Fruit fly (Drosophila melanogaster) whole organism, embryonic: ENCODE results near the gene Gga.
A peak's percentile ranks its signal among the peaks of the same experiment; 100 is the strongest.

Experiments
- Atf3 ChIP-seq: fragments of 200-800 bp; sonication (Bioruptor generic); optimal IDR thresholded peaks from 3 replicates; lab custom pipeline; 2016; ENCODE audit warnings: missing biosample characterization, missing genetic modification characterization
- CG10147 ChIP-seq: fragments of 200-800 bp; sonication (Bioruptor generic); optimal IDR thresholded peaks from 2 replicates; lab custom pipeline; 2019; ENCODE audit warnings: missing biosample characterization, mild to moderate bottlenecking, missing genetic modification characterization, moderate library complexity
- CG10274 ChIP-seq: fragments of 200-800 bp; sonication (Bioruptor generic); optimal IDR thresholded peaks from 3 replicates; lab custom pipeline; 2017; ENCODE audit warnings: missing biosample characterization, mild to moderate bottlenecking, missing genetic modification characterization
- CG11398 ChIP-seq: fragments of 200-800 bp; sonication (Bioruptor generic); optimal IDR thresholded peaks from 2 replicates; lab custom pipeline; 2016; ENCODE audit warnings: missing biosample characterization, missing genetic modification characterization
- CG11504 ChIP-seq: fragments of 200-800 bp; sonication (Bioruptor generic); optimal IDR thresholded peaks from 3 replicates; lab custom pipeline; 2019; ENCODE audit warnings: missing biosample characterization, mild to moderate bottlenecking, missing genetic modification characterization, moderate library complexity
- CG12071 ChIP-seq: fragments of 200-800 bp; sonication (Bioruptor generic); optimal IDR thresholded peaks from 3 replicates; lab custom pipeline; 2018; ENCODE audit warnings: missing biosample characterization, mild to moderate bottlenecking, missing genetic modification characterization
- CG12659 ChIP-seq: fragments of 200-800 bp; sonication (Bioruptor generic); optimal IDR thresholded peaks from 3 replicates; lab custom pipeline; 2017; ENCODE audit warnings: mild to moderate bottlenecking, missing biosample characterization, missing genetic modification reagents, missing genetic modification characterization
- CG15073 ChIP-seq: fragments of 200-800 bp; sonication (Bioruptor generic); optimal IDR thresholded peaks from 2 replicates; lab custom pipeline; 2016; ENCODE audit warnings: missing biosample characterization, missing genetic modification characterization
- CG16813 ChIP-seq: fragments of 200-800 bp; sonication (Bioruptor generic); IDR thresholded peaks from 3 replicates; pipeline ENCODE4 v1.3.6; 2022; ENCODE audit warnings: missing biosample characterization, missing genetic modification characterization; ENCODE audit not compliant: partially characterized antibody
- CG16815 ChIP-seq: fragments of 200-800 bp; sonication (Bioruptor generic); optimal IDR thresholded peaks from 3 replicates; lab custom pipeline; 2017; ENCODE audit warnings: missing biosample characterization, mild to moderate bottlenecking, missing genetic modification characterization
- CG2120 ChIP-seq: fragments of 200-800 bp; sonication (Bioruptor generic); optimal IDR thresholded peaks from 3 replicates; lab custom pipeline; 2016; ENCODE audit warnings: missing biosample characterization, missing genetic modification characterization
- CG2129 ChIP-seq: fragments of 200-800 bp; sonication (Bioruptor generic); IDR thresholded peaks from 2 replicates; pipeline ENCODE4 v1.3.6; 2022; ENCODE audit warnings: missing biosample characterization, missing genetic modification characterization; ENCODE audit not compliant: partially characterized antibody
- CG2712 ChIP-seq: fragments of 200-800 bp; optimal IDR thresholded peaks from 3 replicates; lab custom pipeline; 2019; ENCODE audit warnings: missing biosample characterization, mild to moderate bottlenecking, missing genetic modification characterization, moderate library complexity
- CG2889 ChIP-seq: fragments of 200-800 bp; sonication (Bioruptor generic); IDR thresholded peaks from 3 replicates; pipeline ENCODE4 v1.3.6; 2022; ENCODE audit warnings: missing biosample characterization, missing genetic modification characterization
- CG4820 ChIP-seq: fragments of 200-800 bp; sonication (Bioruptor generic); optimal IDR thresholded peaks from 3 replicates; lab custom pipeline; 2016; ENCODE audit warnings: missing biosample characterization, missing genetic modification characterization
- CG6683 ChIP-seq: fragments of 200-800 bp; sonication (Bioruptor generic); optimal IDR thresholded peaks from 2 replicates; lab custom pipeline; 2017; ENCODE audit warnings: missing biosample characterization, mild to moderate bottlenecking, missing genetic modification characterization, missing genetic modification reagents
- CG6791 ChIP-seq: fragments of 200-800 bp; sonication (Bioruptor generic); IDR thresholded peaks from 3 replicates; pipeline ENCODE4 v1.3.6; 2022; ENCODE audit warnings: missing biosample characterization, missing genetic modification characterization; ENCODE audit not compliant: partially characterized antibody
- CG7271 ChIP-seq: fragments of 200-800 bp; sonication (Bioruptor generic); optimal IDR thresholded peaks from 2 replicates; lab custom pipeline; 2018; ENCODE audit warnings: missing biosample characterization, mild to moderate bottlenecking, missing genetic modification characterization, moderate library complexity
- CG7556 ChIP-seq: fragments of 200-800 bp; sonication (Bioruptor generic); optimal IDR thresholded peaks from 2 replicates; lab custom pipeline; 2017; ENCODE audit warnings: missing biosample characterization, mild to moderate bottlenecking, missing genetic modification characterization
- CG7786 ChIP-seq: fragments of 200-800 bp; sonication (Bioruptor generic); optimal IDR thresholded peaks from 2 replicates; lab custom pipeline; 2016; ENCODE audit warnings: missing biosample characterization, missing genetic modification characterization
- CG7987 ChIP-seq: fragments of 200-800 bp; sonication (Bioruptor generic); optimal IDR thresholded peaks from 2 replicates; lab custom pipeline; 2018; ENCODE audit warnings: missing biosample characterization, mild to moderate bottlenecking, missing genetic modification characterization, moderate library complexity
- CG8281 ChIP-seq: fragments of 200-800 bp; sonication (Bioruptor generic); optimal IDR thresholded peaks from 2 replicates; lab custom pipeline; 2018; ENCODE audit warnings: missing biosample characterization, mild to moderate bottlenecking, missing genetic modification characterization, moderate library complexity
- CG8765 ChIP-seq: fragments of 200-800 bp; sonication (Bioruptor generic); IDR thresholded peaks from 2 replicates; pipeline ENCODE4 v1.3.6; 2022; ENCODE audit warnings: missing biosample characterization, missing genetic modification characterization
- CTCF ChIP-seq: fragments of 200-800 bp; sonication (Bioruptor generic); optimal IDR thresholded peaks from 2 replicates; lab custom pipeline; 2017; ENCODE audit warnings: missing biosample characterization, mild to moderate bottlenecking, missing genetic modification characterization, moderate library complexity
- Dll ChIP-seq: fragments of 200-800 bp; sonication (Bioruptor generic); IDR thresholded peaks from 4 replicates; pipeline ENCODE4 v1.3.6; 2022; ENCODE audit warnings: missing biosample characterization, missing genetic modification characterization; ENCODE audit not compliant: partially characterized antibody
- HHEX ChIP-seq: fragments of 200-800 bp; sonication (Bioruptor generic); optimal IDR thresholded peaks from 3 replicates; lab custom pipeline; 2017; ENCODE audit warnings: missing biosample characterization, mild to moderate bottlenecking, missing genetic modification characterization, missing genetic modification reagents
- Lpt ChIP-seq: fragments of >200 bp; optimal IDR thresholded peaks from 2 replicates; lab custom pipeline; 2018; ENCODE audit warnings: missing biosample characterization, missing genetic modification characterization
- MTF-1 ChIP-seq: fragments of 200-800 bp; sonication (Bioruptor generic); optimal IDR thresholded peaks from 2 replicates; lab custom pipeline; 2018; ENCODE audit warnings: missing biosample characterization, mild to moderate bottlenecking, missing genetic modification characterization, borderline replicate concordance
- Rx ChIP-seq: fragments of 200-800 bp; sonication (Bioruptor generic); IDR thresholded peaks from 2 replicates; pipeline ENCODE4 v1.3.6; 2022; ENCODE audit warnings: missing biosample characterization, missing genetic modification characterization
- Sox100B ChIP-seq: fragments of 200-800 bp; sonication (Bioruptor generic); optimal IDR thresholded peaks from 3 replicates; lab custom pipeline; 2018; ENCODE audit warnings: missing biosample characterization, mild to moderate bottlenecking, missing genetic modification characterization
- Trl ChIP-seq, 3 experiments: fragments of >200 bp in 2 of 3; fragments of 200-800 bp in 1 of 3; sonication (Bioruptor generic) in 1 of 3; optimal IDR thresholded peaks; 2 replicates in 1 of 3; 3 replicates in 2 of 3; lab custom pipeline; 2016 to 2017; ENCODE audit warnings: missing biosample characterization in 1 of 3, missing genetic modification characterization in 1 of 3
- Xrp1 ChIP-seq: fragments of 200-800 bp; sonication (Bioruptor generic); IDR thresholded peaks from 2 replicates; pipeline ENCODE4 v1.3.6; 2022; ENCODE audit warnings: missing biosample characterization, missing genetic modification characterization
- br ChIP-seq: fragments of >200 bp; optimal IDR thresholded peaks from 2 replicates; lab custom pipeline; 2017
- cato ChIP-seq: fragments of 200-800 bp; sonication (Bioruptor generic); optimal IDR thresholded peaks from 2 replicates; lab custom pipeline; 2016; ENCODE audit warnings: missing biosample characterization, missing genetic modification characterization, borderline replicate concordance
- chif ChIP-seq, 2 experiments: fragments of 200-800 bp; sonication (Bioruptor generic); optimal IDR thresholded peaks; 3 replicates each; lab custom pipeline; 2016; ENCODE audit warnings: missing biosample characterization in 2 of 2, missing genetic modification characterization in 2 of 2
- ci ChIP-seq: fragments of 200-800 bp; sonication (Bioruptor generic); IDR thresholded peaks from 3 replicates; pipeline ENCODE4 v1.3.6; 2022; ENCODE audit warnings: missing biosample characterization, missing genetic modification characterization
- crol ChIP-seq: fragments of 200-800 bp; sonication (Bioruptor generic); IDR thresholded peaks from 2 replicates; pipeline ENCODE4 v1.3.6; 2022; ENCODE audit warnings: missing biosample characterization, missing genetic modification characterization
- da ChIP-seq: fragments of 200-800 bp; sonication (Bioruptor generic); optimal IDR thresholded peaks from 2 replicates; lab custom pipeline; 2016; ENCODE audit warnings: missing biosample characterization, missing genetic modification characterization
- danr ChIP-seq: fragments of 200-800 bp; sonication (Bioruptor generic); IDR thresholded peaks from 2 replicates; pipeline ENCODE4 v1.3.6; 2022; ENCODE audit warnings: missing biosample characterization, missing genetic modification characterization
- exex ChIP-seq: fragments of 200-800 bp; sonication (Bioruptor generic); optimal IDR thresholded peaks from 4 replicates; lab custom pipeline; 2018; ENCODE audit warnings: missing biosample characterization, mild to moderate bottlenecking, missing genetic modification characterization, moderate library complexity
- nerfin-2 ChIP-seq: fragments of 200-800 bp; sonication (Bioruptor generic); IDR thresholded peaks from 2 replicates; pipeline ENCODE4 v1.3.6; 2022; ENCODE audit warnings: missing biosample characterization, missing genetic modification characterization; ENCODE audit not compliant: partially characterized antibody
- nmo ChIP-seq: fragments of 200-800 bp; sonication (Bioruptor generic); optimal IDR thresholded peaks from 2 replicates; lab custom pipeline; 2018; ENCODE audit warnings: missing biosample characterization, mild to moderate bottlenecking, missing genetic modification characterization, moderate library complexity
- nom ChIP-seq: fragments of 200-800 bp; sonication (Bioruptor generic); optimal IDR thresholded peaks from 2 replicates; lab custom pipeline; 2017; ENCODE audit warnings: missing biosample characterization, missing genetic modification characterization, mild to moderate bottlenecking, moderate library complexity, missing genetic modification reagents
- pnt ChIP-seq: fragments of 200-800 bp; sonication (Bioruptor generic); optimal IDR thresholded peaks from 3 replicates; lab custom pipeline; 2016; ENCODE audit warnings: missing biosample characterization, missing genetic modification characterization
- prd ChIP-seq, 3 experiments: fragments of >200 bp in 2 of 3; fragments of 200-800 bp in 1 of 3; sonication (Bioruptor generic) in 1 of 3; optimal IDR thresholded peaks in 2 of 3; IDR thresholded peaks in 1 of 3; 2 replicates in 2 of 3; 3 replicates in 1 of 3; pipeline versions ENCODE4 v1.3.6 to Lab custom; 2017 to 2022; ENCODE audit warnings: missing biosample characterization in 1 of 3, missing genetic modification characterization in 1 of 3
- schlank ChIP-seq: fragments of 200-800 bp; sonication (Bioruptor generic); optimal IDR thresholded peaks from 2 replicates; lab custom pipeline; 2018; ENCODE audit warnings: missing biosample characterization, mild to moderate bottlenecking, missing genetic modification characterization
- toy ChIP-seq: fragments of 200-800 bp; sonication (Bioruptor generic); IDR thresholded peaks from 2 replicates; pipeline ENCODE4 v1.3.6; 2022; ENCODE audit warnings: missing biosample characterization, missing genetic modification characterization
- wdn ChIP-seq: fragments of 200-800 bp; sonication (Bioruptor generic); IDR thresholded peaks from 2 replicates; pipeline ENCODE4 v1.3.6; 2022; ENCODE audit warnings: missing biosample characterization, missing genetic modification characterization
- zfh2 ChIP-seq: fragments of 200-800 bp; sonication (Bioruptor generic); optimal IDR thresholded peaks from 2 replicates; lab custom pipeline; 2016; ENCODE audit warnings: missing biosample characterization, missing genetic modification characterization

Gga gene

dm6 chrX:9587881-9588280 lies 12.9 kb upstream of the Gga start (continued):
- TF ChIP-seq danr (GFP tag; lab: Robert Waterston, UW), result no peak
- TF ChIP-seq CG16815 (GFP tag; lab: Kevin White, UChicago), result no peak
- TF ChIP-seq nmo (GFP tag; lab: Kevin White, UChicago), result no peak
- TF ChIP-seq CG11398 (GFP tag; lab: Kevin White, UChicago), result no peak
- TF ChIP-seq CG10274 (GFP tag; lab: Kevin White, UChicago), result peak; percentile 90
- TF ChIP-seq nerfin-2 (GFP tag; lab: Robert Waterston, UW), result no peak

- TF ChIP-seq Lpt (GFP tag; lab: Kevin White, UChicago) (no peak), CG7786 (no peak), ci (GFP tag; lab: Robert Waterston, UW) (no peak), CG6791 (GFP tag; lab: Robert Waterston, UW) (no peak), crol (no peak), CG4820 (GFP tag; lab: Kevin White, UChicago) (no peak), CG2889 (GFP tag; lab: Robert Waterston, UW) (no peak), Trl (optimal IDR thresholded peaks at IDR 0.05; lab: Kevin White, UChicago) (no peak), Trl (GFP tag; optimal IDR thresholded peaks at IDR 0.05; lab: Kevin White, UChicago) (no peak), toy (no peak), CG12659 (GFP tag; lab: Kevin White, UChicago) (peak; percentile 46), CG7987 (GFP tag; lab: Kevin White, UChicago) (no peak), CG2120 (GFP tag; lab: Kevin White, UChicago) (peak; percentile 56), CG2712 (tag; lab: Kevin White, UChicago) (peak; percentile 58), Atf3 (GFP tag; lab: Kevin White, UChicago) (no peak), da (GFP tag; lab: Kevin White, UChicago) (no peak), CG12071 (GFP tag; lab: Kevin White, UChicago) (no peak), CG15073 (GFP tag; lab: Kevin White, UChicago) (no peak), zfh2 (peak; percentile 20), CG6683 (GFP tag; lab: Kevin White, UChicago) (no peak), exex (no peak), CTCF (no peak), br (no peak), nom (no peak), cato (GFP tag; lab: Kevin White, UChicago) (no peak), CG11504 (tag; lab: Kevin White, UChicago) (peak; percentile 77), MTF-1 (GFP tag; lab: Kevin White, UChicago) (no peak), schlank (tag; lab: Kevin White, UChicago) (no peak), chif (GFP tag; optimal IDR thresholded peaks at IDR 0.05; lab: Kevin White, UChicago) (no peak), CG7556 (GFP tag; lab: Kevin White, UChicago) (peak; percentile 47), Rx (GFP tag; lab: Robert Waterston, UW) (no peak), CG8281 (no peak), HHEX (GFP tag; lab: Kevin White, UChicago) (peak; percentile 45), CG7271 (no peak), Dll (GFP tag; lab: Robert Waterston, UW) (no peak), prd (optimal IDR thresholded peaks at IDR 0.05; lab: Kevin White, UChicago) (no peak), prd (GFP tag; IDR thresholded peaks at IDR 0.05; lab: Robert Waterston, UW) (peak; percentile 50; the same call in 2 of the 3 replicates), pnt (GFP tag; lab: Kevin White, UChicago) (peak; percentile 23), CG16813 (GFP tag; lab: Robert Waterston, UW) (no peak), CG8765 (no peak), Xrp1 (GFP tag; lab: Robert Waterston, UW) (peak; percentile 51), CG2129 (no peak), wdn (GFP tag; lab: Robert Waterston, UW) (no peak), CG10147 (peak; percentile 45), Sox100B (peak; percentile 62)
These were observed 10.9 kb upstream of the Gga start for dm6 chrX:9589928-9590327.
